Worm (Caenorhabditis elegans) whole organism, late embryonic: Measurements from ENCODE around the gene K11D12.12.

Experiments used
- C38D4.7 ChIP-seq: fragments of 200-800 bp; sonication (Bioruptor generic); optimal IDR thresholded peaks from 2 replicates; lab custom pipeline; 2018; ENCODE audit warnings: mild to moderate bottlenecking, missing genetic modification characterization, moderate library complexity, missing compliant biosample characterization
- K02D7.2 ChIP-seq: sonication (generic microtip); optimal IDR thresholded peaks from 2 replicates; lab custom pipeline; 2017; ENCODE audit warnings: mild to moderate bottlenecking, missing genetic modification characterization, missing compliant biosample characterization
- K09A11.1 ChIP-seq: sonication (generic microtip); optimal IDR thresholded peaks from 2 replicates; lab custom pipeline; 2017; ENCODE audit warnings: antibody characterized with exemption, mild to moderate bottlenecking, missing genetic modification characterization, missing compliant biosample characterization; ENCODE audit not compliant: insufficient read depth
- ceh-24 ChIP-seq: sonication (generic microtip); optimal IDR thresholded peaks from 2 replicates; lab custom pipeline; 2016; ENCODE audit warnings: mild to moderate bottlenecking, missing genetic modification characterization, missing compliant biosample characterization
- ceh-31 ChIP-seq: sonication (generic microtip); optimal IDR thresholded peaks from 2 replicates; lab custom pipeline; 2016; ENCODE audit warnings: missing genetic modification characterization, missing compliant biosample characterization
- ceh-34 ChIP-seq: sonication (generic microtip); optimal IDR thresholded peaks from 2 replicates; lab custom pipeline; 2016; ENCODE audit warnings: mild to moderate bottlenecking, missing genetic modification characterization, missing compliant biosample characterization
- ceh-45 ChIP-seq: fragments of 200-800 bp; sonication (Bioruptor generic); IDR thresholded peaks from 2 replicates; pipeline ENCODE4 v1.3.6; 2022; ENCODE audit warnings: missing genetic modification reagents, missing genetic modification characterization, missing compliant biosample characterization
- ceh-6 ChIP-seq: fragments of 200-800 bp; sonication (Bioruptor generic); optimal IDR thresholded peaks from 2 replicates; lab custom pipeline; 2018; ENCODE audit warnings: mild to moderate bottlenecking, missing genetic modification characterization, missing compliant biosample characterization
- ceh-9 ChIP-seq: sonication (generic microtip); optimal IDR thresholded peaks from 2 replicates; lab custom pipeline; 2016; ENCODE audit warnings: mild to moderate bottlenecking, missing genetic modification characterization, inconsistent platforms, missing compliant biosample characterization
- che-1 ChIP-seq: sonication (generic microtip); optimal IDR thresholded peaks from 2 replicates; lab custom pipeline; 2016; ENCODE audit warnings: mild to moderate bottlenecking, missing genetic modification characterization, missing compliant biosample characterization
- elt-2 ChIP-seq: sonication (generic microtip); optimal IDR thresholded peaks from 2 replicates; lab custom pipeline; 2016; ENCODE audit warnings: missing genetic modification reagents, missing genetic modification characterization, missing compliant biosample characterization
- fax-1 ChIP-seq: sonication (generic microtip); optimal IDR thresholded peaks from 2 replicates; lab custom pipeline; 2016; ENCODE audit warnings: missing genotype, missing genetic modification characterization, missing compliant biosample characterization
- fkh-6 ChIP-seq: sonication (generic microtip); optimal IDR thresholded peaks from 2 replicates; lab custom pipeline; 2016; ENCODE audit warnings: missing genetic modification characterization, missing compliant biosample characterization
- hlh-6 ChIP-seq: sonication (generic microtip); optimal IDR thresholded peaks from 2 replicates; lab custom pipeline; 2016; ENCODE audit warnings: missing genotype, missing genetic modification characterization, missing compliant biosample characterization
- lin-11 ChIP-seq: fragments of 200-800 bp; sonication (Bioruptor generic); optimal IDR thresholded peaks from 2 replicates; lab custom pipeline; 2018; ENCODE audit warnings: mild to moderate bottlenecking, missing genetic modification characterization, missing compliant biosample characterization
- rnt-1 ChIP-seq: sonication (generic microtip); optimal IDR thresholded peaks from 2 replicates; lab custom pipeline; 2016; ENCODE audit warnings: missing genetic modification characterization, missing compliant biosample characterization
- ttx-3 ChIP-seq: sonication (generic microtip); optimal IDR thresholded peaks from 2 replicates; lab custom pipeline; 2016; ENCODE audit warnings: missing genetic modification reagents, missing genetic modification characterization, missing compliant biosample characterization
- unc-86 ChIP-seq: sonication (generic microtip); optimal IDR thresholded peaks from 2 replicates; lab custom pipeline; 2016; ENCODE audit warnings: missing genetic modification characterization, missing compliant biosample characterization
- ztf-16 ChIP-seq: sonication (generic microtip); optimal IDR thresholded peaks from 2 replicates; lab custom pipeline; 2017; ENCODE audit warnings: missing genetic modification characterization, missing compliant biosample characterization

K11D12.12 gene

DNA sequence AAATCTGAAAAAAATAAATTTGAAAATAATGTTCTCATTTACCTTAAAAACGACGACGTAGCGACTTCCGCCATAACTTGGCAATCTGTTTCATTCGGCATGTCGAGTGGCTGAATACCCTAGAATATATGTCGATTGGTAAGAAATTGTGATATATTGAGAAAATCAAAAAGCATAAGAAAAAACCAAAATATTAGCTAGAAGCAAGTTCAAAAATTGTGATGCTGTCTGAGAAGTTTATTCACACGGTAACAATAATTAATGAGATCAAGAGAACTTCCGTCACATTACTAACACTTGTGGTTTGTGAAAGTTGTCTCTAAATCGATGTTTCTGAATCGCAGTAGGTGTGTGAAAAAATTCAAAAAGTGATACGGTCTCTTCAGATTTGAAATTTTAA, 50.0 kb downstream of the K11D12.12 start, which contains the start of gene srab-1:
srab-1 (minus strand) TSS at position 101 of the 400 bp plus-strand sequence.
- no peak for TF ChIP-seq K02D7.2 (tag; lab: Kevin White, UChicago)
- no peak for TF ChIP-seq rnt-1 (tag; lab: Kevin White, UChicago)
- TF ChIP-seq ceh-31 (tag; lab: Kevin White, UChicago): no peak
- TF ChIP-seq lin-11 (tag; lab: Kevin White, UChicago): no peak
- TF ChIP-seq elt-2 (tag; lab: Kevin White, UChicago): no peak
- TF ChIP-seq ceh-45: no peak
- TF ChIP-seq K09A11.1 (tag; lab: Kevin White, UChicago): no peak
- TF ChIP-seq fax-1 (tag; lab: Kevin White, UChicago): no peak
- TF ChIP-seq unc-86: no peak
- TF ChIP-seq ceh-34 (tag; lab: Kevin White, UChicago): no peak
- TF ChIP-seq ceh-24: no peak
- no peak for TF ChIP-seq hlh-6
- no peak for TF ChIP-seq ceh-6 (GFP tag; lab: Kevin White, UChicago)
- no peak for TF ChIP-seq C38D4.7 (GFP tag; lab: Kevin White, UChicago)
- no peak for TF ChIP-seq fkh-6
- no peak for TF ChIP-seq ttx-3 (tag; lab: Kevin White, UChicago)
- no peak for TF ChIP-seq ztf-16 (tag; lab: Kevin White, UChicago)
- no peak for TF ChIP-seq ceh-9 (tag; lab: Kevin White, UChicago)
- no peak for TF ChIP-seq che-1
